Worm (Caenorhabditis elegans) whole organism, L1 larva: ENCODE measurements around the gene eri-12.
A peak's percentile ranks its signal among the peaks of the same experiment; 100 is the strongest.

Experiments
- C04F5.9 ChIP-seq: sonication (generic microtip); optimal IDR thresholded peaks from 2 replicates; lab custom pipeline; 2016; ENCODE audit warnings: missing genetic modification characterization, missing compliant biosample characterization
- C34B4.2 ChIP-seq: sonication (generic microtip); optimal IDR thresholded peaks from 2 replicates; lab custom pipeline; 2017; ENCODE audit warnings: mild to moderate bottlenecking, missing genetic modification characterization, missing compliant biosample characterization
- F16B12.6 ChIP-seq: fragments of 150-350 bp; optimal IDR thresholded peaks from 2 replicates; lab custom pipeline; 2014; ENCODE audit warnings: missing biosample characterization, missing genetic modification characterization
- aly-2 ChIP-seq: fragments of 150-350 bp; optimal IDR thresholded peaks from 2 replicates; lab custom pipeline; 2014; ENCODE audit warnings: missing biosample characterization, missing genetic modification characterization
- blmp-1 ChIP-seq: fragments of 150-350 bp; optimal IDR thresholded peaks from 2 replicates; lab custom pipeline; 2014; ENCODE audit warnings: missing biosample characterization, missing genetic modification characterization
- ceh-63 ChIP-seq: fragments of 200-800 bp; sonication (Bioruptor generic); optimal IDR thresholded peaks from 2 replicates; lab custom pipeline; 2018; ENCODE audit warnings: mild to moderate bottlenecking, missing genetic modification characterization, missing compliant biosample characterization
- ceh-8 ChIP-seq: fragments of 200-800 bp; sonication (Bioruptor generic); optimal IDR thresholded peaks from 2 replicates; lab custom pipeline; 2018; ENCODE audit warnings: mild to moderate bottlenecking, missing genetic modification characterization, moderate library complexity, missing compliant biosample characterization
- ceh-88 ChIP-seq: fragments of 200-800 bp; sonication (Bioruptor generic); IDR thresholded peaks from 2 replicates; pipeline ENCODE4 v1.3.6; 2022; ENCODE audit warnings: missing genetic modification characterization, missing compliant biosample characterization
- ces-1 ChIP-seq: fragments of 150-350 bp; optimal IDR thresholded peaks from 2 replicates; lab custom pipeline; 2014; ENCODE audit warnings: missing biosample characterization, missing genetic modification reagents, missing genetic modification characterization
- dpl-1 ChIP-seq, 3 experiments: fragments of 150-350 bp in 2 of 3; sonication (generic microtip) in 1 of 3; optimal IDR thresholded peaks; 2 replicates each; lab custom pipeline; 2014 to 2017; ENCODE audit warnings: missing biosample characterization in 3 of 3, missing genetic modification characterization in 3 of 3, missing genetic modification reagents in 3 of 3
- efl-3 ChIP-seq: fragments of 200-800 bp; sonication (Bioruptor generic); optimal IDR thresholded peaks from 2 replicates; lab custom pipeline; 2018; ENCODE audit warnings: mild to moderate bottlenecking, missing genetic modification characterization, missing compliant biosample characterization
- egl-13 ChIP-seq: sonication (generic microtip); optimal IDR thresholded peaks from 2 replicates; lab custom pipeline; 2016; ENCODE audit warnings: missing genotype, missing genetic modification reagents, missing genetic modification characterization, missing compliant biosample characterization
- elt-2 ChIP-seq: sonication (generic microtip); optimal IDR thresholded peaks from 2 replicates; lab custom pipeline; 2016; ENCODE audit warnings: missing genetic modification characterization, mild to moderate bottlenecking, inconsistent platforms, missing compliant biosample characterization, missing genetic modification reagents
- elt-3 ChIP-seq, 6 experiments: fragments of 150-350 bp in 1 of 6; sonication (generic microtip); optimal IDR thresholded peaks; 2 replicates each; lab custom pipeline; 2017 to 2018; ENCODE audit warnings: missing biosample characterization in 6 of 6, missing genetic modification characterization in 6 of 6, inconsistent platforms in 1 of 6
- fkh-10 ChIP-seq: sonication (generic microtip); optimal IDR thresholded peaks from 2 replicates; lab custom pipeline; 2017; ENCODE audit warnings: missing biosample characterization, missing genetic modification reagents, missing genetic modification characterization
- fkh-4 ChIP-seq: sonication (generic microtip); optimal IDR thresholded peaks from 2 replicates; lab custom pipeline; 2016; ENCODE audit warnings: missing compliant biosample characterization, missing genetic modification characterization, borderline replicate concordance
- hlh-17 ChIP-seq: fragments of 200-800 bp; sonication (Bioruptor generic); optimal IDR thresholded peaks from 2 replicates; lab custom pipeline; 2018; ENCODE audit warnings: missing genetic modification characterization, mild to moderate bottlenecking, missing compliant biosample characterization, moderate library complexity, borderline replicate concordance
- hlh-4 ChIP-seq: sonication (generic microtip); optimal IDR thresholded peaks from 2 replicates; lab custom pipeline; 2016; ENCODE audit warnings: mild to moderate bottlenecking, missing genetic modification characterization, missing compliant biosample characterization
- hpl-2 ChIP-seq: fragments of 150-350 bp; optimal IDR thresholded peaks from 2 replicates; lab custom pipeline; 2014; ENCODE audit warnings: missing biosample characterization, missing genetic modification reagents, missing genetic modification characterization
- irx-1 ChIP-seq: sonication (generic microtip); optimal IDR thresholded peaks from 2 replicates; lab custom pipeline; 2016; ENCODE audit warnings: missing genetic modification characterization, missing compliant biosample characterization
- jun-1 ChIP-seq: fragments of 150-350 bp; optimal IDR thresholded peaks from 2 replicates; lab custom pipeline; 2014; ENCODE audit warnings: missing biosample characterization, missing genetic modification reagents, missing genetic modification characterization
- lin-13 ChIP-seq: fragments of 150-350 bp; optimal IDR thresholded peaks from 2 replicates; lab custom pipeline; 2014; ENCODE audit warnings: missing biosample characterization, missing genetic modification reagents, missing genetic modification characterization
- lin-35 ChIP-seq, 2 experiments: fragments of 150-350 bp; optimal IDR thresholded peaks; 2 replicates each; lab custom pipeline; 2014; ENCODE audit warnings: missing biosample characterization in 2 of 2, missing genetic modification characterization in 2 of 2, missing genetic modification reagents in 2 of 2
- lin-39 ChIP-seq: fragments of 150-350 bp; optimal IDR thresholded peaks from 2 replicates; lab custom pipeline; 2014; ENCODE audit warnings: missing biosample characterization, missing genetic modification reagents, missing genetic modification characterization
- lir-3 ChIP-seq: sonication (generic microtip); optimal IDR thresholded peaks from 2 replicates; lab custom pipeline; 2016; ENCODE audit warnings: mild to moderate bottlenecking, missing genetic modification characterization, moderate library complexity, missing compliant biosample characterization; ENCODE audit not compliant: poor library complexity
- lsy-2 ChIP-seq, 2 experiments: fragments of 150-350 bp; optimal IDR thresholded peaks; 2 replicates each; lab custom pipeline; 2014; ENCODE audit warnings: missing biosample characterization in 2 of 2, missing genetic modification characterization in 2 of 2
- mab-9 ChIP-seq: fragments of 200-800 bp; sonication (Bioruptor generic); IDR thresholded peaks from 2 replicates; pipeline ENCODE4 v1.3.6; 2022; ENCODE audit warnings: missing genetic modification reagents, missing genetic modification characterization, missing compliant biosample characterization
- mef-2 ChIP-seq: fragments of 150-350 bp; optimal IDR thresholded peaks from 2 replicates; lab custom pipeline; 2014; ENCODE audit warnings: missing biosample characterization, missing genetic modification characterization
- mep-1 ChIP-seq: fragments of 150-350 bp; optimal IDR thresholded peaks from 2 replicates; lab custom pipeline; 2014; ENCODE audit warnings: missing biosample characterization, missing genetic modification characterization
- nhr-19 ChIP-seq: fragments of 200-800 bp; sonication (Bioruptor generic); conservative IDR thresholded peaks from 2 replicates; pipeline ENCODE4 v1.3.6; 2022; ENCODE audit warnings: missing genetic modification characterization, missing compliant biosample characterization
- nhr-237 ChIP-seq: fragments of 150-350 bp; optimal IDR thresholded peaks from 2 replicates; lab custom pipeline; 2014; ENCODE audit warnings: missing biosample characterization, missing genetic modification characterization
- nhr-28 ChIP-seq: fragments of 150-350 bp; optimal IDR thresholded peaks from 2 replicates; lab custom pipeline; 2014; ENCODE audit warnings: missing biosample characterization, missing genetic modification characterization
- nhr-77 ChIP-seq: fragments of 150-350 bp; optimal IDR thresholded peaks from 2 replicates; lab custom pipeline; 2014; ENCODE audit warnings: missing biosample characterization, missing genetic modification characterization
- nhr-85 ChIP-seq: sonication (generic microtip); peaks from one replicate; lab custom pipeline; 2016; ENCODE audit warnings: missing genetic modification characterization, inconsistent platforms, missing compliant biosample characterization
- pag-3 ChIP-seq: sonication (generic microtip); optimal IDR thresholded peaks from 2 replicates; lab custom pipeline; 2017; ENCODE audit warnings: missing genetic modification characterization, mild to moderate bottlenecking, missing compliant biosample characterization, antibody characterized with exemption, borderline replicate concordance; ENCODE audit not compliant: insufficient read depth
- pax-3 ChIP-seq: fragments of 200-800 bp; sonication (Bioruptor generic); optimal IDR thresholded peaks from 2 replicates; lab custom pipeline; 2018; ENCODE audit warnings: mild to moderate bottlenecking, missing genetic modification characterization, moderate library complexity, missing compliant biosample characterization
- skn-1 ChIP-seq: fragments of 150-350 bp; optimal IDR thresholded peaks from 2 replicates; lab custom pipeline; 2014; ENCODE audit warnings: missing biosample characterization, missing genetic modification characterization
- snu-23 ChIP-seq: sonication (generic microtip); optimal IDR thresholded peaks from 2 replicates; lab custom pipeline; 2016; ENCODE audit warnings: missing genetic modification characterization, missing compliant biosample characterization
- sox-4 ChIP-seq: sonication (generic microtip); optimal IDR thresholded peaks from 2 replicates; lab custom pipeline; 2016; ENCODE audit warnings: missing genetic modification characterization, missing compliant biosample characterization
- unc-30 ChIP-seq: sonication (generic microtip); optimal IDR thresholded peaks from 2 replicates; lab custom pipeline; 2017; ENCODE audit warnings: missing biosample characterization, missing genetic modification characterization
- unc-86 ChIP-seq: sonication (generic microtip); optimal IDR thresholded peaks from 2 replicates; lab custom pipeline; 2016; ENCODE audit warnings: missing genetic modification characterization, missing compliant biosample characterization
- xbp-1 ChIP-seq: sonication (generic microtip); optimal IDR thresholded peaks from 2 replicates; lab custom pipeline; 2016; ENCODE audit warnings: missing genetic modification characterization, missing compliant biosample characterization
- zip-4 ChIP-seq: fragments of 200-800 bp; sonication (Bioruptor generic); optimal IDR thresholded peaks from 2 replicates; lab custom pipeline; 2018; ENCODE audit warnings: mild to moderate bottlenecking, missing genetic modification characterization, moderate library complexity, missing compliant biosample characterization
- ztf-4 ChIP-seq: fragments of 150-350 bp; optimal IDR thresholded peaks from 2 replicates; lab custom pipeline; 2014; ENCODE audit warnings: missing biosample characterization, missing genetic modification characterization

Gene eri-12

ce11 chrIV:12143231-12143630 is 13.4 kb upstream of the eri-12 start, which contains the start of gene B0001.5:
Gene B0001.5 (minus strand): TSS chrIV:12143331.
- no peak for TF ChIP-seq ztf-4 (tag; lab: Kevin White, UChicago)
- no peak for TF ChIP-seq ceh-88 (GFP tag; lab: Robert Waterston, UW)
- no peak for TF ChIP-seq hpl-2
- TF ChIP-seq nhr-19 (GFP tag; lab: Robert Waterston, UW): no peak
- no peak for TF ChIP-seq mab-9
- TF ChIP-seq, all 84 proteins: peak for 0

- TF ChIP-seq lin-39 (tag; lab: Kevin White, UChicago) (no peak), blmp-1 (peak; percentile 72)
Observed at ce11 chrIV:12145681-12146080, 11.0 kb upstream of the eri-12 start, which contains the start of gene B0001.3. Gene B0001.3 (minus strand): TSS chrIV:12145735.

- TF ChIP-seq pax-3 (tag; lab: Kevin White, UChicago): no peak
- no peak for TF ChIP-seq hlh-4 (tag; lab: Kevin White, UChicago)
- TF ChIP-seq unc-30 (tag; lab: Kevin White, UChicago): no peak
- TF ChIP-seq snu-23 (GFP tag; lab: Kevin White, UChicago): no peak
- no peak for TF ChIP-seq fkh-4 (tag; lab: Kevin White, UChicago)
- no peak for TF ChIP-seq sox-4
- no peak for TF ChIP-seq C04F5.9 (tag; lab: Kevin White, UChicago)
- no peak for TF ChIP-seq C34B4.2 (tag; lab: Kevin White, UChicago)
- TF ChIP-seq ceh-8 (GFP tag; lab: Kevin White, UChicago): no peak
- no peak for TF ChIP-seq hlh-17 (GFP tag; lab: Kevin White, UChicago)
- TF ChIP-seq ceh-63: no peak
- no peak for TF ChIP-seq lir-3 (tag; lab: Kevin White, UChicago)
- no peak for TF ChIP-seq mef-2 (tag; lab: Kevin White, UChicago)
- no peak for TF ChIP-seq dpl-1 (GFP tag; optimal IDR thresholded peaks at IDR 0.05; lab: Kevin White, UChicago)
- no peak for TF ChIP-seq unc-86
- TF ChIP-seq xbp-1 (tag; lab: Kevin White, UChicago): no peak
- TF ChIP-seq efl-3 (GFP tag; lab: Kevin White, UChicago): no peak
- TF ChIP-seq mab-9: no peak
- TF ChIP-seq elt-2 (tag; lab: Kevin White, UChicago): no peak
Observed at ce11 chrIV:12149609-12150008, 7.0 kb upstream of the eri-12 start.

- TF ChIP-seq lin-13 (GFP tag; lab: Kevin White, UChicago) (no peak), ceh-8 (GFP tag; lab: Kevin White, UChicago) (no peak), egl-13 (no peak)
Observed at ce11 chrIV:12150877-12151276, 5.8 kb upstream of the eri-12 start, which contains the start of gene B0001.2. Gene B0001.2 (minus strand): TSS chrIV:12150977.

- TF ChIP-seq mef-2 (tag; lab: Kevin White, UChicago) (no peak), C04F5.9 (tag; lab: Kevin White, UChicago) (no peak)
- TF ChIP-seq, all 84 proteins: peak for 0
Observed at ce11 chrIV:12154195-12154677, 2.4 kb upstream of the eri-12 start, which contains the start of gene B0001.7. Gene B0001.7 (minus strand): TSS chrIV:12154245.

- TF ChIP-seq nhr-85 (tag; lab: Kevin White, UChicago) (peak; percentile 40), elt-3 (tag; optimal IDR thresholded peaks at IDR 0.05; lab: Kevin White, UChicago) (peak in 1 of 6 experiments; percentile 7), nhr-28 (tag; lab: Kevin White, UChicago) (no peak), mep-1 (peak; percentile 9), lsy-2 (tag; optimal IDR thresholded peaks at IDR 0.05; lab: Kevin White, UChicago) (no peak), jun-1 (tag; lab: Kevin White, UChicago) (no peak), irx-1 (no peak), zip-4 (GFP tag; lab: Kevin White, UChicago) (no peak), nhr-77 (tag; lab: Kevin White, UChicago) (no peak), aly-2 (no peak), lin-35 (GFP tag; optimal IDR thresholded peaks at IDR 0.05; lab: Kevin White, UChicago) (peak in 1 of 2 experiments; percentile 2), skn-1 (tag; lab: Kevin White, UChicago) (no peak), pag-3 (tag; lab: Kevin White, UChicago) (no peak), fkh-10 (GFP tag; lab: Kevin White, UChicago) (no peak), nhr-237 (tag; lab: Kevin White, UChicago) (no peak), ces-1 (GFP tag; lab: Kevin White, UChicago) (no peak), F16B12.6 (no peak)
Observed at ce11 chrIV:12157915-12158314, 1.3 kb downstream of the eri-12 start.
